Worm (Caenorhabditis elegans): Measurements from ENCODE around the gene hip-1.

The hip-1 gene

DNA sequence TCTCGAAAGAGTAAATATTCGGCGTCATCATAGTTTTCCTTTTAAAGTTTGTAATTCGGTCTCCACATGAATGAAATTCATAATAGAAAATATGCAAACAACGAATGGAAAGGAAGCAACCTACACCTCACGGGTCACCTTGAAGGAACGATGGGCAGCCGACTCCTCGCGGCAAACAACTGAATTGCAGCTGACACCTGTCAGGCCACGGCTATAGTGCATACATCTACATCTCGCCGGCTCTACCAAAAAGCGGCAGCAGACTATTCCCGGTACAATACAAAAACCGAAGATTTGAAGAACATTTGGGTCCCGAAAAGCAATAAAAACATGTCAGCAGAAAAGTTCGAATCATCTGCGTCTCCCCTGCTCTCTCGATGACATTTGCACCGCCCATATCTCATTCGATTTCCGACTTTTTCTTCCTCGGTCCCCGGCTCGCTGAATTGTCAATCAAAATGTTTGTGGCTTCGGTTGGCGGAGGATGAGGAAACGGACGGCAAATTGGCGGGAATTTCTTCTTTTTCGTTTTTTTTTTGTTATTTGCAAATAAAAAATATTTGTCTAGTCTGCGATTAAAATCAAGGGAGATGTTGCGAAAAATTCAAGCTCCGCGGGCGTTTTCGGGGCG, 13.6 kb upstream of the hip-1 start:
- TF ChIP-seq snu-23 (GFP tag; optimal IDR thresholded peaks at IDR 0.05) (no peak), nhr-28 (tag; optimal IDR thresholded peaks at IDR 0.05) (no peak), nhr-76 (tag; optimal IDR thresholded peaks at IDR 0.05) (no peak), mef-2 (tag; optimal IDR thresholded peaks at IDR 0.05) (no peak), mab-9 (GFP tag; IDR thresholded peaks at IDR 0.05) (no peak), elt-2 (tag; optimal IDR thresholded peaks at IDR 0.05) (no peak), pag-3 (tag; optimal IDR thresholded peaks at IDR 0.05; ENCODE audit: borderline replicate concordance, insufficient read depth) (no peak), irx-1 (tag; optimal IDR thresholded peaks at IDR 0.05) (no peak), fkh-10 (GFP tag; optimal IDR thresholded peaks at IDR 0.05) (peak; percentile 74), tbx-2 (tag; optimal IDR thresholded peaks at IDR 0.05) (peak; percentile 12), nhr-11 (tag; optimal IDR thresholded peaks at IDR 0.05) (no peak), aly-2 (tag; optimal IDR thresholded peaks at IDR 0.05) (no peak), snpc-4 (tag; optimal IDR thresholded peaks at IDR 0.05) (peak; percentile 72), lir-3 (tag; optimal IDR thresholded peaks at IDR 0.05; ENCODE audit: poor library complexity) (no peak), unc-98 (GFP tag; IDR thresholded peaks at IDR 0.05) (no peak), C34B4.2 (tag; optimal IDR thresholded peaks at IDR 0.05) (no peak), nhr-90 (tag; optimal IDR thresholded peaks at IDR 0.05; ENCODE audit: poor library complexity) (no peak), C04F5.9 (tag; optimal IDR thresholded peaks at IDR 0.05) (no peak), mep-1 (tag; optimal IDR thresholded peaks at IDR 0.05) (no peak), blmp-1 (tag; optimal IDR thresholded peaks at IDR 0.05) (no peak), nhr-77 (tag; optimal IDR thresholded peaks at IDR 0.05) (no peak), skn-1 (tag; optimal IDR thresholded peaks at IDR 0.05) (no peak), ceh-63 (GFP tag; optimal IDR thresholded peaks at IDR 0.05) (no peak), dsc-1 (tag; optimal IDR thresholded peaks at IDR 0.05) (peak; percentile 33), sptf-1 (tag; optimal IDR thresholded peaks at IDR 0.05) (no peak), jun-1 (tag; optimal IDR thresholded peaks at IDR 0.05) (no peak), Y116A8C.19 (tag; optimal IDR thresholded peaks at IDR 0.05; ENCODE audit: borderline replicate concordance) (no peak), egl-13 (tag; optimal IDR thresholded peaks at IDR 0.05) (no peak), pax-3 (tag; optimal IDR thresholded peaks at IDR 0.05) (no peak), ceh-90 (tag; optimal IDR thresholded peaks at IDR 0.05) (no peak), unc-62 (GFP tag; optimal IDR thresholded peaks at IDR 0.05) (no peak), nhr-237 (tag; optimal IDR thresholded peaks at IDR 0.05) (no peak), nhr-84 (tag; optimal IDR thresholded peaks at IDR 0.05) (no peak), nhr-19 (GFP tag; conservative IDR thresholded peaks at IDR 0.05) (no peak), hlh-17 (GFP tag; optimal IDR thresholded peaks at IDR 0.05; ENCODE audit: borderline replicate concordance) (no peak), fkh-4 (tag; optimal IDR thresholded peaks at IDR 0.05; ENCODE audit: borderline replicate concordance) (no peak), isw-1 (GFP tag; IDR thresholded peaks at IDR 0.05) (no peak), efl-1 (optimal IDR thresholded peaks at IDR 0.05) (peak in 1 of 2 experiments; percentile 4), efl-1 (GFP tag; optimal IDR thresholded peaks at IDR 0.05 in 1 of 2) (peak in 1 of 2 experiments; percentile 71), lin-39 (tag; optimal IDR thresholded peaks at IDR 0.05) (no peak), unc-130 (tag; optimal IDR thresholded peaks at IDR 0.05) (no peak), ztf-4 (tag; optimal IDR thresholded peaks at IDR 0.05) (no peak), lin-14 (GFP tag; optimal IDR thresholded peaks at IDR 0.05) (peak; percentile 82), lsy-2 (tag; optimal IDR thresholded peaks at IDR 0.05) (peak in 1 of 2 experiments; percentile 20), C16A3.4 (tag; optimal IDR thresholded peaks at IDR 0.05) (no peak), ces-1 (GFP tag; optimal IDR thresholded peaks at IDR 0.05) (no peak), zip-4 (GFP tag; optimal IDR thresholded peaks at IDR 0.05) (no peak), ceh-88 (GFP tag; IDR thresholded peaks at IDR 0.05) (no peak), nhr-71 (tag; optimal IDR thresholded peaks at IDR 0.05) (peak; percentile 12), hlh-4 (tag; optimal IDR thresholded peaks at IDR 0.05) (no peak), ceh-8 (GFP tag; optimal IDR thresholded peaks at IDR 0.05) (no peak), mdl-1 (tag; optimal IDR thresholded peaks at IDR 0.05) (no peak), ama-1 (optimal IDR thresholded peaks at IDR 0.05) (no peak), tlp-1 (tag; optimal IDR thresholded peaks at IDR 0.05) (no peak)

All from whole organism, L1 larva.